Fruit fly (Drosophila melanogaster): ENCODE measurements around the gene Sfp33A1.

The Sfp33A1 gene

DNA sequence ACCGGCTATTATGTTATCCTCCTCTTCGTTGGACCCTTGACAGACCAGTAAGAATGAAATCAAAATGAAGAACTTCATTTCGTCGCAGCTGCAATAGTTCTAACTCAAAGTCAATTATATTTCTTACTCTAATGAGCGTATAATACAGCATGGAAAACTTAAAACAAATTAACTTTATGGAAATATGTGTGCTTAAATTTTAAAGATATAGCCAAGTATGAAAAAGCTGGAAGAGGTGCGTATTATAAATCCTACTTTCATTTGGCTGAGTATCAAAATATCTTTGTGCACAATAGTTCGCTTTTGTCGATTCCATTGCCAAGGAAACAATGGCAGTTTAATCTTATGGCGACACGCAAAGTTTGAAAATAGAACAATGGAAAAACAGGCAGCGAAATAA lies at the start of gene Sfp33A1:
Gene Sfp33A1, minus strand, starts transcription at position 101 of the 400 bp plus-strand sequence.
- TF ChIP-seq CG8478 (optimal IDR thresholded peaks at IDR 0.05) (no peak), CTCF (optimal IDR thresholded peaks at IDR 0.05) (no peak)

DNA sequence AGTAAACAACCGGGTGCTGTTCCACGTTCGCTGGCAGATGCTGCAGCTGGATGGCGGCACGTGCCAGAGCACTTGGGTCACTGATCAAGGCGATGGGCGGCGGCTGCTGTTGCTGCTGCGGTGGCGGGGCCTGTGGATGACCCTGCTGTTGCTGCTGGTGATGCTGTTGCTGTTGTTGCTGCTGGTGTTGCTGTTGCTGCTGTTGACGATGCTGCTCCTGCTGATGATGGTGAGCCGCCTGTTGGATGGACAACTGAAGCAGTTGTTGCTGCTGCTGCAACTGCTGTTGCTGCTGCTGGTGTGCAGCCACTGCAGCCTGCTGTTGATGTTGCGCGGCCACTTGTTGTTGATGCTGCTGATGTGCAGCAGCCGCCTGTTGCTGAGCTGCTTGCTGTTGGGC lies 42.8 kb upstream of the Sfp33A1 start:
- TF ChIP-seq CTCF (optimal IDR thresholded peaks at IDR 0.05) (no peak), CG8478 (optimal IDR thresholded peaks at IDR 0.05) (no peak)

DNA sequence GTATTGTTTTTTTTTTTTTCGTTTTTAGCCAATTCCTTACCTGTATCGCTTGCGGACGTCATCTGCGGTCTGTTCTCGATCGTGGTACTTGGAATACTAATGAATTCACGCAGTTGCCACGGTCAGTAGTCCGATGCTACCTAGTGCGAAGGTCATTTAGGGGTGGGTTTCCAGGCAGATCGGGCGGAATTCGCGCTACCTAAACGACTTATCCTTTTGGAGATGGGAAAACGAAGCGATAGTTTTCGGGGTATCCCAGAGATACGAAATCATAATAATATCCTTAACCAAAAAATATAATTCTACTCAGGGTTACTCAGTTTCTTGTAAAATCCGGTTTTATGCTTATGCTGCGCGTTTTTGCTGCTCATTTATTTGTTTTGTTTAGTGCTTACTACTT lies 39.7 kb upstream of the Sfp33A1 start, which contains the start of gene CG14937:
Gene CG14937, minus strand, starts transcription at position 101 of the 400 bp plus-strand sequence.
- TF ChIP-seq CG8478 (optimal IDR thresholded peaks at IDR 0.05), result no peak
- no peak for TF ChIP-seq CTCF (optimal IDR thresholded peaks at IDR 0.05)

DNA sequence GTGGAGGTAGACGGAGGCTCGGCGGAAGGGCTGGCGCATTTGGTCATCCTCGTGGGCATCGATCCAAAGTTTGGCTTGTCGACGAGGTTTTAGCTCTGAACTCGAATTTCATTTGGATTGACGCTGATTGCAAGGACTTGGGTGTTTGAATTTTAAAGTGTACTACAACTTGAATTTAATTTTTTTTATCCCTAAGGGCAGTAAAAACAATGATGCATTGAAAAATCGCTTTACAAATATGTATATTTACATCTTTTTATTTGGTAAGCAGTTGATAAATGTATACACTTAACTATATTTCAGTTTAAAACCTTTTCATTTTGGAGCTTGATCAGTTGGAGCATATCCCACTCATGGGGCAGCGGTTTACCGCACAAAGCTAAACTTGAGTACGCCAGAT lies 38.0 kb upstream of the Sfp33A1 start, which contains the start of gene Tsp33B:
Gene Tsp33B, minus strand, starts transcription at position 101 of the 400 bp plus-strand sequence.
- no peak for TF ChIP-seq CG8478 (optimal IDR thresholded peaks at IDR 0.05)

DNA sequence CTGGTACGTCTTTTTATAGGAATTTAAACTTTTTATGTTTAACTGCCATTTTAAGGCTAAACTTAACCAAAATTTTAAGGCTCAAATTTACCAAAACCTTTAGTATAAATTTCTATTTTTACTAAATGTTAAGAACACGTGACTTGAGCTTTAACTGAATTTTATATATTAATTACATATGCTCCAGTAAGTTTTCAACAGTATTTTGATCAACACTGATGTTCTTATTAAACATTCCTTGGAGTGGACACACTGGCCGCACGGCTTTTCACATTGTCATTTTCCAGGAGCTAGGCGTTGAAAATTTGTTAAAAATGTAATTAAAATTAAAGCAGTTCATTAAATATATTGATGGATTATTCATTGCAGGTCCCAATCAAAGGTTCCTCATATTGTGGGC lies 35.4 kb upstream of the Sfp33A1 start, which contains the start of gene CG14932:
Gene CG14932, plus strand, starts transcription at position 230 of the 400 bp plus-strand sequence.
- TF ChIP-seq CG8478 (optimal IDR thresholded peaks at IDR 0.05), result no peak
- no peak for TF ChIP-seq CTCF (optimal IDR thresholded peaks at IDR 0.05)

DNA sequence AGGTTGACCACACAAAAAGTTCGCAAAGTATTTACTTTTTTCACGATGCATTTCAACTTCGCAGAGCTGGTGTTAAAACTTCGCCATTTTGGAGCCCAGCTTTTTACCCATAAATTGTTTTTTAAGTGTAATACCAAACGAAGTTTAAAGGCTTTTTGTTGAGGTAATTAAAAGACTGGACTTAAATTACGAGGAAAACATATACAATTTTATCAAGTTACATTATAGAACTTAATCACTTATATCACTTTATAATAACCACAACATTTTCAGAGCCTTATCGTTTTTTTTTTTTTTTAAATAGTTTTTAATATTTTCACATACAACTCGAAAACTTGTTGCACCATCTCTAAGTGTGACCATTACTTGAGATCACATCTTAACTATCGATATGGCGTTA lies 33.7 kb upstream of the Sfp33A1 start, which contains the start of gene CG14931:
Gene CG14931, plus strand, starts transcription at position 301 of the 400 bp plus-strand sequence.
- TF ChIP-seq CTCF (optimal IDR thresholded peaks at IDR 0.05), result no peak
- no peak for TF ChIP-seq CG8478 (optimal IDR thresholded peaks at IDR 0.05)

DNA sequence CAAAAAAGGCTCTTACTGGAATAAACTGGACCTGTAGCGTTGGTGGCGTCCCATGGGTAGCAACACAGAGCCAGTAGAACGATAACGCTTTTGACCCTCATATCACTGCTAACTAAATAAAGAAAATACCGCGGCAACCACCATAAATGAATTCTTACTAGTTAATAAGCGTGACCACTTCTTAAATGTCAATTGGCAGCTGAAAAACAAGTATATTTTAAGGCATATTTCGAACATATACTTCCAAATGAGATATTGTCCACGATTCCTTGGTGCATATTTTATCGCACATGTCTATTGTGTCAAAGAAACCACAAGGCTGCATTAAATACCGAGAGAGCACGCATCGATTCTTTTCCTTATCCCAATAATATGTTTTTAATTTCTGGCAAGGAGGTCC lies 380 bp downstream of the Sfp33A1 start, which contains the start of gene CG42471:
Gene CG42471, minus strand, starts transcription at position 101 of the 400 bp plus-strand sequence.
- TF ChIP-seq CG8478 (optimal IDR thresholded peaks at IDR 0.05), result no peak
- TF ChIP-seq CTCF (optimal IDR thresholded peaks at IDR 0.05), result no peak

DNA sequence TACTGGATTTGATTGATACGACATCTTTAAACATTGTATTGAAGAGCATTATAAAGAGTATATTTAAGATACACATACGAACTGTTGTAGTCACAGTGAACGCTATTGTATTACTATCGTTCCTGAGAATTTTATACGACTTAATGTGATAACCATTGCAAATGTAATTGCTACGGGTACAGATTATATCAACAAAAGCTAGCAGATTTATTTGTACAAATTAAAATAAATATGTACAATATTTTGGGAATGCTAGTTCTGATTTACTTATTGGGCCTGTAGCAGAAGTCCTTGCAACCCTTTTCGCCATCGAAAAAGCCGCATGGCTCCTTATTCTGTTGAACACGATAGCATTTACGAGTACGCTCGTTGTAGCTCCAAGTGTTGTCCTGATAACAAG lies 847 bp downstream of the Sfp33A1 start, which contains the start of gene CG42470:
Gene CG42470, minus strand, starts transcription at position 101 of the 400 bp plus-strand sequence.
- no peak for TF ChIP-seq CTCF (optimal IDR thresholded peaks at IDR 0.05)
- TF ChIP-seq CG8478 (optimal IDR thresholded peaks at IDR 0.05), result no peak

DNA sequence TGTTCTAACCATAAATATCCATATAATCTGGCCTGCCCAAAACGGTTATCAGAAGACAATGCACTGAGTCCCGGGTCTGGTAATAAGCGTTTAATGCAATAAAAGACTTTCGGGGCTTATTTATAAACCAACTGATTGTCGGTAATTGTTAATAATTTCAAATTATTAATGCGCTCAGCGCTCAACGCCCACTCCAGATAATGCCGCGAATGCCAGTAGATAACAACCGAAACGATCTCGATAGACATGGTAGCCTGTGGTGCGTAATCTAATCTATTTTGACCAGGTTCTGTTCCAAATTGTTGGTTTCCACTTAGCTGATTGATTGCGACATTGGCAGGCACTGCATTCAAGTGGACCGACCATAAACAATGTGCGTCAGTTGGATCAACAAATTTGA lies 13.7 kb downstream of the Sfp33A1 start:
- TF ChIP-seq CG8478 (optimal IDR thresholded peaks at IDR 0.05) (no peak), CTCF (optimal IDR thresholded peaks at IDR 0.05) (no peak)

DNA sequence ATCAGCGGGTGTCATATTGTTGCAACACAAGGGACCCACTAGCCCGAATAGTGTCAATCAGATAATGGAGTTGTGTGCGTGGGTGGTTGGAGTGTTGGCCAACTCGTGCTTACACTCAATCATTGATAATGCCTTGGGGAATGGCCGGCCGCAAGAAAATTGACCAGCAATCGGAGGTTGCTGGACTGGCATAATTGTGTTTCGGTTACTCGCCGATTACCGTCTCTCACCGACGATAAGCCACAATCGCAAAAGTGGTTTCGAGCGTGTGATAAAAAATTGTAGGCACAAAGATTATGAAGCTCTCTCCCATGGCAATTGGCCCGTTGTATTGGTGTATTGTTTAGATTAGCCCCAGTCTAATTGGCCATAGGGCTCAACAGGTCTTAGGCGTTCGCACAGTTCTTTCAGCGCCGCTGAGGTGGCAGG lies 15.7 kb downstream of the Sfp33A1 start, which contains the start of gene Vha100-5:
Gene Vha100-5, plus strand, starts transcription at position 395 of the 429 bp plus-strand sequence.
- TF ChIP-seq CTCF (optimal IDR thresholded peaks at IDR 0.05), result no peak
- TF ChIP-seq CG8478 (optimal IDR thresholded peaks at IDR 0.05), result no peak

DNA sequence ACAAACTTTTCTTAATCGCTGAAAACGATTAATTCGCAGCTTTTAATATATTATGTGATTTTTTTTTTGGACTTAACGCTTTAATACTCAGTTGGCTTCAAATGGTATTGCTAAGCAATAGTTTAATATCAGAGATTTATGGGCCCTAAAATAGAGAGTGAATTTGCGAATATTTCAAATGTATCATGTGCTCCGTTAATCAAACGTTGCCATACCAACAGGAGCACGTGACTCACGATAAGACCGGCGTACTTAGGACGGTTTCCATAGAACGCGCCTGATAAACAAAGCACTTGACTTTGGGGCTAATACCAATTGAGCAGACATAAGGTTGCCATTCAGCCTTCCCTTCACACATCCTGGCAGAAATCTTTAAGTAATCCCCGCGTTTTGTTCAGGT lies 16.7 kb downstream of the Sfp33A1 start:
- TF ChIP-seq CG8478 (optimal IDR thresholded peaks at IDR 0.05) (no peak), CTCF (optimal IDR thresholded peaks at IDR 0.05) (no peak)

DNA sequence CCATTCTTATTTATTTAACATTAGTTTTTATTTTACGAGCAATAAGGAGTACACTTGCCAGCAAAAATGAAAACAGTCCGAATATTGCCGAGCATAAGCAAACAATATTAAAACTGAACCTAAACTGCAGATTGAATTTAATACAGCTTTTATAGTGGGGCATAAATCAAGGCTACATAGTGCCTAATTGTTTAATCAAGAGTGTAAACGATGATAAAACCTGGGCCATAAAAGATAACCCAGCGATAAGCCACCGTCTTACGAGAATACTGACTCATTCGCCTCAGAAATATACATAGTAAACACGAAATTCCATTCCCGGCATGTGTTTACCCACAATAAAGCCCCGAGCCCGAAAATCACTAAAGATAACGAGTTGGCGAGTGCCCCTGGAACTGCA lies 18.3 kb downstream of the Sfp33A1 start:
- TF ChIP-seq CG8478 (optimal IDR thresholded peaks at IDR 0.05) (no peak), CTCF (optimal IDR thresholded peaks at IDR 0.05) (no peak)

All from S2 (cell line).